Fruit fly (Drosophila melanogaster) whole organism, embryonic: ENCODE measurements around the gene MED18.

Experiments
- Bgb ChIP-seq: fragments of 200-800 bp; sonication (Bioruptor generic); IDR thresholded peaks from 2 replicates; pipeline ENCODE4 v1.3.6; 2022; ENCODE audit warnings: missing biosample characterization, missing genetic modification characterization; ENCODE audit not compliant: partially characterized antibody
- CG1024 ChIP-seq: fragments of 200-800 bp; sonication (Bioruptor generic); IDR thresholded peaks from 2 replicates; pipeline ENCODE4 v1.3.6; 2022; ENCODE audit warnings: missing biosample characterization, missing genetic modification characterization
- CG12769 ChIP-seq: fragments of 200-800 bp; sonication (Bioruptor generic); optimal IDR thresholded peaks from 2 replicates; lab custom pipeline; 2019; ENCODE audit warnings: missing biosample characterization, mild to moderate bottlenecking, missing genetic modification characterization, moderate library complexity
- CG12942 ChIP-seq: fragments of 200-800 bp; sonication (Bioruptor generic); optimal IDR thresholded peaks from 3 replicates; lab custom pipeline; 2016; ENCODE audit warnings: missing biosample characterization, missing genetic modification characterization
- CG14710 ChIP-seq: fragments of 200-800 bp; sonication (Bioruptor generic); optimal IDR thresholded peaks from 3 replicates; lab custom pipeline; 2019; ENCODE audit warnings: missing biosample characterization, mild to moderate bottlenecking, missing genetic modification characterization, moderate library complexity
- CG1603 ChIP-seq: fragments of 200-800 bp; sonication (Bioruptor generic); optimal IDR thresholded peaks from 2 replicates; lab custom pipeline; 2019; ENCODE audit warnings: missing biosample characterization, mild to moderate bottlenecking, missing genetic modification characterization, moderate library complexity
- CG18764 ChIP-seq: fragments of 200-800 bp; sonication (Bioruptor generic); optimal IDR thresholded peaks from 3 replicates; lab custom pipeline; 2016; ENCODE audit warnings: missing biosample characterization, missing genetic modification characterization
- CG2116 ChIP-seq: fragments of 200-800 bp; sonication (Bioruptor generic); optimal IDR thresholded peaks from 3 replicates; lab custom pipeline; 2018; ENCODE audit warnings: missing biosample characterization, mild to moderate bottlenecking, missing genetic modification characterization
- CG2129 ChIP-seq: fragments of 200-800 bp; sonication (Bioruptor generic); IDR thresholded peaks from 2 replicates; pipeline ENCODE4 v1.3.6; 2022; ENCODE audit warnings: missing biosample characterization, missing genetic modification characterization; ENCODE audit not compliant: partially characterized antibody
- CG42726 ChIP-seq: fragments of 200-800 bp; sonication (Bioruptor generic); IDR thresholded peaks from 2 replicates; pipeline ENCODE4 v1.3.6; 2022; ENCODE audit warnings: missing biosample characterization, missing genetic modification characterization; ENCODE audit not compliant: partially characterized antibody
- CG4328 ChIP-seq: fragments of 200-800 bp; sonication (Bioruptor generic); optimal IDR thresholded peaks from 3 replicates; lab custom pipeline; 2017; ENCODE audit warnings: missing biosample characterization, missing genetic modification reagents, missing genetic modification characterization
- CG4854 ChIP-seq: fragments of 200-800 bp; sonication (Bioruptor generic); optimal IDR thresholded peaks from 2 replicates; lab custom pipeline; 2016; ENCODE audit warnings: missing biosample characterization, missing genetic modification characterization, inconsistent platforms
- CG8290 ChIP-seq, 3 experiments: fragments of 200-800 bp; sonication (Bioruptor generic); optimal IDR thresholded peaks; 2 replicates each; lab custom pipeline; 2016 to 2019; ENCODE audit warnings: missing biosample characterization in 3 of 3, missing genetic modification characterization in 3 of 3, mild to moderate bottlenecking in 2 of 3, moderate library complexity in 1 of 3
- CkIIα-i1 ChIP-seq: fragments of 200-800 bp; sonication (Bioruptor generic); IDR thresholded peaks from 2 replicates; pipeline ENCODE4 v1.3.6; 2022; ENCODE audit warnings: missing biosample characterization, missing genetic modification characterization
- D19B ChIP-seq: fragments of 200-800 bp; sonication (Bioruptor generic); optimal IDR thresholded peaks from 2 replicates; lab custom pipeline; 2017; ENCODE audit warnings: missing biosample characterization, mild to moderate bottlenecking, missing genetic modification characterization
- Dfd ChIP-seq, 2 experiments: fragments of >200 bp; optimal IDR thresholded peaks; 2 replicates each; lab custom pipeline; 2017; ENCODE audit warnings: missing biosample characterization in 2 of 2, missing genetic modification characterization in 2 of 2
- Doc2 ChIP-seq: fragments of 200-800 bp; sonication (Bioruptor generic); IDR thresholded peaks from 2 replicates; pipeline ENCODE4 v1.3.6; 2022; ENCODE audit warnings: missing biosample characterization, missing genetic modification characterization
- E2f2 ChIP-seq: fragments of 200-800 bp; sonication (Bioruptor generic); IDR thresholded peaks from 2 replicates; pipeline ENCODE4 v1.3.6; 2022; ENCODE audit warnings: missing biosample characterization, missing genetic modification characterization
- Eip74EF ChIP-seq, 2 experiments: fragments of 200-800 bp in 1 of 2; fragments of >200 bp in 1 of 2; sonication (Bioruptor generic) in 1 of 2; optimal IDR thresholded peaks; 2 replicates each; lab custom pipeline; 2017 to 2019; ENCODE audit warnings: missing biosample characterization in 2 of 2, missing genetic modification characterization in 2 of 2, mild to moderate bottlenecking in 1 of 2, moderate library complexity in 1 of 2
- Ets65A ChIP-seq: fragments of 200-800 bp; sonication (Bioruptor generic); peaks from one replicate; lab custom pipeline; 2016; ENCODE audit warnings: missing biosample characterization, missing genetic modification characterization
- Gsc ChIP-seq: fragments of 200-800 bp; sonication (Bioruptor generic); IDR thresholded peaks from 2 replicates; pipeline ENCODE4 v1.3.6; 2022; ENCODE audit warnings: missing biosample characterization, missing genetic modification characterization
- H15 ChIP-seq: fragments of 200-800 bp; sonication (Bioruptor generic); IDR thresholded peaks from 3 replicates; pipeline ENCODE4 v1.3.6; 2022; ENCODE audit warnings: missing biosample characterization, missing genetic modification characterization
- Hand ChIP-seq: fragments of 200-800 bp; sonication (Bioruptor generic); optimal IDR thresholded peaks from 2 replicates; lab custom pipeline; 2017; ENCODE audit warnings: mild to moderate bottlenecking, missing biosample characterization, missing genetic modification reagents, missing genetic modification characterization
- Hr78 ChIP-seq, 2 experiments: fragments of 200-800 bp in 1 of 2; fragments of >200 bp in 1 of 2; sonication (Bioruptor generic) in 1 of 2; optimal IDR thresholded peaks; 2 replicates each; lab custom pipeline; 2017 to 2019; ENCODE audit warnings: missing biosample characterization in 2 of 2, missing genetic modification characterization in 2 of 2, mild to moderate bottlenecking in 1 of 2, moderate library complexity in 1 of 2
- Myb ChIP-seq: fragments of 200-800 bp; sonication (Bioruptor generic); optimal IDR thresholded peaks from 2 replicates; lab custom pipeline; 2016; ENCODE audit warnings: missing biosample characterization, missing genetic modification characterization
- Neu2 ChIP-seq: fragments of 200-800 bp; sonication (Bioruptor generic); optimal IDR thresholded peaks from 3 replicates; lab custom pipeline; 2016; ENCODE audit warnings: missing biosample characterization, missing genetic modification characterization, borderline replicate concordance
- Nf-YB ChIP-seq: fragments of 200-800 bp; sonication (Bioruptor generic); optimal IDR thresholded peaks from 3 replicates; lab custom pipeline; 2019; ENCODE audit warnings: missing biosample characterization, mild to moderate bottlenecking, missing genetic modification characterization, moderate library complexity
- Oaz ChIP-seq: fragments of 200-800 bp; sonication (Bioruptor generic); IDR thresholded peaks from 2 replicates; pipeline ENCODE4 v1.3.6; 2022; ENCODE audit warnings: missing biosample characterization, missing genetic modification characterization
- Optix ChIP-seq: fragments of 200-800 bp; sonication (Bioruptor generic); IDR thresholded peaks from 3 replicates; pipeline ENCODE4 v1.3.6; 2022; ENCODE audit warnings: missing biosample characterization, missing genetic modification characterization
- Six4 ChIP-seq: fragments of 200-800 bp; sonication (Bioruptor generic); optimal IDR thresholded peaks from 2 replicates; lab custom pipeline; 2016; ENCODE audit warnings: missing biosample characterization, missing genetic modification characterization
- Stat92E ChIP-seq, 3 experiments: fragments of >200 bp in 2 of 3; fragments of 200-800 bp in 1 of 3; sonication (Bioruptor generic) in 1 of 3; optimal IDR thresholded peaks; 2 replicates each; lab custom pipeline; 2017 to 2019; ENCODE audit warnings: missing biosample characterization in 3 of 3, missing genetic modification characterization in 3 of 3, mild to moderate bottlenecking in 1 of 3, moderate library complexity in 1 of 3
- Xbp1 ChIP-seq: fragments of 200-800 bp; sonication (Bioruptor generic); optimal IDR thresholded peaks from 3 replicates; lab custom pipeline; 2016; ENCODE audit warnings: missing biosample characterization, mild to moderate bottlenecking, missing genetic modification characterization
- YL-1 ChIP-seq: fragments of 200-800 bp; sonication (Bioruptor generic); optimal IDR thresholded peaks from 3 replicates; lab custom pipeline; 2017; ENCODE audit warnings: missing biosample characterization, mild to moderate bottlenecking, missing genetic modification characterization
- br ChIP-seq: fragments of >200 bp; optimal IDR thresholded peaks from 2 replicates; lab custom pipeline; 2017
- cas ChIP-seq: fragments of 200-800 bp; sonication (Bioruptor generic); IDR thresholded peaks from 2 replicates; pipeline ENCODE4 v1.3.6; 2022; ENCODE audit warnings: missing biosample characterization, missing genetic modification characterization
- ci ChIP-seq: fragments of 200-800 bp; sonication (Bioruptor generic); IDR thresholded peaks from 3 replicates; pipeline ENCODE4 v1.3.6; 2022; ENCODE audit warnings: missing biosample characterization, missing genetic modification characterization
- corto ChIP-seq: fragments of 200-800 bp; sonication (Bioruptor generic); optimal IDR thresholded peaks from 2 replicates; lab custom pipeline; 2016; ENCODE audit warnings: missing biosample characterization, mild to moderate bottlenecking, missing genetic modification characterization, moderate library complexity
- fd96Cb ChIP-seq: fragments of 200-800 bp; sonication (Bioruptor generic); optimal IDR thresholded peaks from 2 replicates; lab custom pipeline; 2018; ENCODE audit warnings: missing biosample characterization, mild to moderate bottlenecking, missing genetic modification characterization, moderate library complexity
- gem ChIP-seq: fragments of 200-800 bp; sonication (Bioruptor generic); optimal IDR thresholded peaks from 2 replicates; lab custom pipeline; 2019; ENCODE audit warnings: missing biosample characterization, mild to moderate bottlenecking, missing genetic modification characterization, moderate library complexity
- gt ChIP-seq: fragments of 200-800 bp; sonication (Bioruptor generic); IDR thresholded peaks from 2 replicates; pipeline ENCODE4 v1.3.6; 2022; ENCODE audit warnings: missing biosample characterization, missing genetic modification characterization
- h ChIP-seq: fragments of >200 bp; optimal IDR thresholded peaks from 2 replicates; lab custom pipeline; 2017
- maf-S ChIP-seq: fragments of 200-800 bp; sonication (Bioruptor generic); optimal IDR thresholded peaks from 2 replicates; lab custom pipeline; 2016; ENCODE audit warnings: missing biosample characterization, missing genetic modification characterization
- onecut ChIP-seq: fragments of 200-800 bp; sonication (Bioruptor generic); IDR thresholded peaks from 2 replicates; pipeline ENCODE4 v1.3.6; 2022; ENCODE audit warnings: missing biosample characterization, missing genetic modification characterization
- p53 ChIP-seq: fragments of 200-800 bp; sonication (Bioruptor generic); optimal IDR thresholded peaks from 2 replicates; lab custom pipeline; 2016; ENCODE audit warnings: missing biosample characterization, missing genetic modification characterization
- peb ChIP-seq: fragments of 200-800 bp; sonication (Bioruptor generic); IDR thresholded peaks from 2 replicates; pipeline ENCODE4 v1.3.6; 2022; ENCODE audit warnings: missing biosample characterization, missing genetic modification characterization
- prd ChIP-seq, 3 experiments: fragments of >200 bp in 2 of 3; fragments of 200-800 bp in 1 of 3; sonication (Bioruptor generic) in 1 of 3; optimal IDR thresholded peaks in 2 of 3; IDR thresholded peaks in 1 of 3; 2 replicates in 2 of 3; 3 replicates in 1 of 3; pipeline versions ENCODE4 v1.3.6 to Lab custom; 2017 to 2022; ENCODE audit warnings: missing biosample characterization in 1 of 3, missing genetic modification characterization in 1 of 3
- twi ChIP-seq: fragments of 200-800 bp; optimal IDR thresholded peaks from 2 replicates; lab custom pipeline; 2019; ENCODE audit warnings: missing biosample characterization, mild to moderate bottlenecking, missing genetic modification characterization, moderate library complexity
- tx ChIP-seq: fragments of 200-800 bp; sonication (Bioruptor generic); optimal IDR thresholded peaks from 2 replicates; lab custom pipeline; 2016; ENCODE audit warnings: missing biosample characterization, missing genetic modification characterization
- unc-4 ChIP-seq: fragments of 200-800 bp; sonication (Bioruptor generic); IDR thresholded peaks from 2 replicates; pipeline ENCODE4 v1.3.6; 2022; ENCODE audit warnings: missing biosample characterization, missing genetic modification characterization; ENCODE audit not compliant: partially characterized antibody
- z ChIP-seq: fragments of 200-800 bp; sonication (Bioruptor generic); IDR thresholded peaks from 3 replicates; pipeline ENCODE4 v1.3.6; 2022; ENCODE audit warnings: missing biosample characterization, missing genetic modification characterization

Gene MED18

DNA sequence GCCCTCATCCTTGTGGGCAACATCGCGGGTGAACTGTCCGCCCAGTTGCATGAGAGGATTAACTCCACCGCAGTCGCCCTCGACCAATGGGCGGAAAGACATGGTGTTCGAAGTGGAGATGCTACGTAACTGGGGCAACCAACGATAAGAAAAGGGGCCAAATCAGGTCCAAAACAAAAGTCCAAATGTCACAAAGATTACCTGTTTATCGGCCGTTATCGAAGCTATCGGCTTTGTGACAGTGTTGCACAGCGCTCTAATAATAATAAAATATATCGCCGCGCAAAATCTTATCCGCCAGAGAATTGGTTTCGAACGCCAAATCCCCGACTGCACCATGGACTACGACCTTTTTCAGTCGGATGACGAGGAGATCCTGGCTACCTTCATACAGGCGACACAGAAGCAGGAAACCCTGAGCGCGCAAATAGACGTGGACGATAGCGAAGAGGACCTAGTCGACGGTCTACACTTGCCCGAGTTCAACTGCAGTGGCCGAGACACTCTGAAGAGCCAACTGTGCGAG is 2.9 kb downstream of the MED18 start, which contains the start of the genes CG14803 and Pex5 (continued):
- peak; percentile 43 for TF ChIP-seq Ets65A (GFP tag; lab: Kevin White, UChicago)
- no peak for TF ChIP-seq CG12942 (GFP tag; lab: Kevin White, UChicago)
- no peak for TF ChIP-seq gt (GFP tag; lab: Robert Waterston, UW)
- TF ChIP-seq Doc2 = no peak
- no peak for TF ChIP-seq Nf-YB (GFP tag; lab: Kevin White, UChicago)
- no peak for TF ChIP-seq prd (optimal IDR thresholded peaks at IDR 0.05; lab: Kevin White, UChicago)
- TF ChIP-seq prd (GFP tag; IDR thresholded peaks at IDR 0.05; lab: Robert Waterston, UW) = no peak
- peak; percentile 84 for TF ChIP-seq E2f2
- no peak for TF ChIP-seq CG18764 (GFP tag; lab: Kevin White, UChicago)
- no peak for TF ChIP-seq Hr78 (GFP tag; optimal IDR thresholded peaks at IDR 0.05; lab: Kevin White, UChicago)
- no peak for TF ChIP-seq CG1024 (GFP tag; lab: Robert Waterston, UW)
- TF ChIP-seq corto (GFP tag; lab: Kevin White, UChicago) = no peak
- peak; percentile 65 for TF ChIP-seq Bgb (GFP tag; lab: Robert Waterston, UW)
- no peak for TF ChIP-seq cas (GFP tag; lab: Robert Waterston, UW)
- no peak for TF ChIP-seq CG14710 (tag; lab: Kevin White, UChicago)
- no peak for TF ChIP-seq tx (GFP tag; lab: Kevin White, UChicago)
- no peak for TF ChIP-seq CG12769 (tag; lab: Kevin White, UChicago)
- TF ChIP-seq p53 (GFP tag; lab: Kevin White, UChicago) = no peak
- TF ChIP-seq h (lab: Kevin White, UChicago) = no peak
- no peak for TF ChIP-seq Dfd (GFP tag; optimal IDR thresholded peaks at IDR 0.05; lab: Kevin White, UChicago)
- no peak for TF ChIP-seq Gsc
- no peak for TF ChIP-seq CG42726 (GFP tag; lab: Robert Waterston, UW)
- TF ChIP-seq YL-1 (GFP tag; lab: Kevin White, UChicago) = peak; percentile 79
- no peak for TF ChIP-seq CG1603 (tag; lab: Kevin White, UChicago)
- TF ChIP-seq Oaz (GFP tag; lab: Robert Waterston, UW) = no peak
- TF ChIP-seq Stat92E (GFP tag; optimal IDR thresholded peaks at IDR 0.05; lab: Kevin White, UChicago) = no peak
- TF ChIP-seq CG2116 (GFP tag; lab: Kevin White, UChicago) = peak; percentile 59
- no peak for TF ChIP-seq Optix
- no peak for TF ChIP-seq twi
- TF ChIP-seq CG4854 = no peak
- TF ChIP-seq CG8290 (GFP tag; optimal IDR thresholded peaks at IDR 0.05; lab: Kevin White, UChicago) = no peak
- TF ChIP-seq CG8290 (tag; optimal IDR thresholded peaks at IDR 0.05; lab: Kevin White, UChicago) = no peak
- TF ChIP-seq ci (GFP tag; lab: Robert Waterston, UW) = no peak
- TF ChIP-seq Neu2 (GFP tag; lab: Kevin White, UChicago) = no peak
- TF ChIP-seq Xbp1 (GFP tag; lab: Kevin White, UChicago) = no peak
- no peak for TF ChIP-seq fd96Cb
- no peak for TF ChIP-seq Hand (GFP tag; lab: Kevin White, UChicago)
- TF ChIP-seq unc-4 (GFP tag; lab: Robert Waterston, UW) = peak; percentile 65
- TF ChIP-seq br (lab: Kevin White, UChicago) = no peak
- no peak for TF ChIP-seq D19B (GFP tag; lab: Kevin White, UChicago)
- no peak for TF ChIP-seq CG4328 (GFP tag; lab: Kevin White, UChicago)
- TF ChIP-seq CG2129 = no peak
- TF ChIP-seq onecut (GFP tag; lab: Robert Waterston, UW) = no peak
- TF ChIP-seq Myb = peak; percentile 31
- TF ChIP-seq peb (GFP tag; lab: Robert Waterston, UW) = no peak
- TF ChIP-seq CkIIα-i1 = no peak
- no peak for TF ChIP-seq Eip74EF (GFP tag; optimal IDR thresholded peaks at IDR 0.05; lab: Kevin White, UChicago)
- TF ChIP-seq z (GFP tag; lab: Robert Waterston, UW) = no peak
- no peak for TF ChIP-seq gem (tag; lab: Kevin White, UChicago)
- no peak for TF ChIP-seq H15 (GFP tag; lab: Robert Waterston, UW)
- TF ChIP-seq Six4 (GFP tag; lab: Kevin White, UChicago) = no peak
- no peak for TF ChIP-seq maf-S (GFP tag; lab: Kevin White, UChicago)
